Fruit fly (Drosophila melanogaster) whole organism, prepupa: ENCODE measurements around the gene Fer3.

Source experiments
- Blimp-1 ChIP-seq: fragments of 200-800 bp; sonication (Bioruptor generic); optimal IDR thresholded peaks from 3 replicates; lab custom pipeline; 2017; ENCODE audit warnings: missing biosample characterization, missing genetic modification characterization, mild to moderate bottlenecking, moderate library complexity, missing genetic modification reagents
- CG10669 ChIP-seq: fragments of 200-800 bp; sonication (Bioruptor generic); optimal IDR thresholded peaks from 3 replicates; lab custom pipeline; 2018; ENCODE audit warnings: missing biosample characterization, mild to moderate bottlenecking, missing genetic modification characterization, moderate library complexity
- CG11902 ChIP-seq: fragments of 200-800 bp; sonication (Bioruptor generic); optimal IDR thresholded peaks from 3 replicates; lab custom pipeline; 2016; ENCODE audit warnings: missing biosample characterization, missing genetic modification characterization
- CG15336 ChIP-seq: fragments of 200-800 bp; sonication (Bioruptor generic); IDR thresholded peaks from 2 replicates; pipeline ENCODE4 v1.3.6; 2022; ENCODE audit warnings: missing biosample characterization, missing genetic modification characterization
- CG1621 ChIP-seq: fragments of 200-800 bp; sonication (Bioruptor generic); optimal IDR thresholded peaks from 3 replicates; lab custom pipeline; 2018; ENCODE audit warnings: missing biosample characterization, mild to moderate bottlenecking, missing genetic modification characterization
- CG16779 ChIP-seq: fragments of 200-800 bp; sonication (Bioruptor generic); optimal IDR thresholded peaks from 3 replicates; lab custom pipeline; 2017; ENCODE audit warnings: missing biosample characterization, mild to moderate bottlenecking, missing genetic modification characterization
- CG3032 ChIP-seq: fragments of 200-800 bp; optimal IDR thresholded peaks from 2 replicates; lab custom pipeline; 2019; ENCODE audit warnings: missing biosample characterization, mild to moderate bottlenecking, missing genetic modification characterization, moderate library complexity
- CG31627 ChIP-seq: fragments of 200-800 bp; sonication (Bioruptor generic); optimal IDR thresholded peaks from 3 replicates; lab custom pipeline; 2016; ENCODE audit warnings: missing biosample characterization, missing genetic modification characterization
- CG3919 ChIP-seq: fragments of 200-800 bp; sonication (Bioruptor generic); optimal IDR thresholded peaks from 3 replicates; lab custom pipeline; 2016; ENCODE audit warnings: missing biosample characterization, missing genetic modification characterization
- CG4318 ChIP-seq: fragments of 200-800 bp; sonication (Bioruptor generic); optimal IDR thresholded peaks from 3 replicates; lab custom pipeline; 2017; ENCODE audit warnings: missing biosample characterization, mild to moderate bottlenecking, missing genetic modification characterization
- CG6163 ChIP-seq: fragments of 200-800 bp; sonication (Bioruptor generic); IDR thresholded peaks from 3 replicates; pipeline ENCODE4 v1.3.6; 2022; ENCODE audit warnings: missing biosample characterization, missing genetic modification characterization
- CG6276 ChIP-seq: fragments of 200-800 bp; sonication (Bioruptor generic); optimal IDR thresholded peaks from 2 replicates; lab custom pipeline; 2017; ENCODE audit warnings: missing biosample characterization, mild to moderate bottlenecking, missing genetic modification characterization
- CG6792 ChIP-seq: fragments of 200-800 bp; sonication (Bioruptor generic); optimal IDR thresholded peaks from 3 replicates; lab custom pipeline; 2016; ENCODE audit warnings: missing biosample characterization, missing genetic modification characterization
- CG6808 ChIP-seq: fragments of 200-800 bp; sonication (Bioruptor generic); optimal IDR thresholded peaks from 3 replicates; lab custom pipeline; 2017; ENCODE audit warnings: missing biosample characterization, missing genetic modification characterization, mild to moderate bottlenecking, moderate library complexity, missing genetic modification reagents
- CG6854 ChIP-seq: fragments of 200-800 bp; sonication (Bioruptor generic); optimal IDR thresholded peaks from 2 replicates; lab custom pipeline; 2017; ENCODE audit warnings: missing biosample characterization, mild to moderate bottlenecking, missing genetic modification characterization
- CG7368 ChIP-seq: fragments of 200-800 bp; sonication (Bioruptor generic); optimal IDR thresholded peaks from 3 replicates; lab custom pipeline; 2016; ENCODE audit warnings: missing biosample characterization, missing genetic modification characterization
- CG8632 ChIP-seq: fragments of 200-800 bp; sonication (Bioruptor generic); optimal IDR thresholded peaks from 3 replicates; lab custom pipeline; 2016; ENCODE audit warnings: missing biosample characterization, missing genetic modification characterization
- CG9139 ChIP-seq: fragments of 200-800 bp; sonication (Bioruptor generic); optimal IDR thresholded peaks from 3 replicates; lab custom pipeline; 2017; ENCODE audit warnings: missing biosample characterization, mild to moderate bottlenecking, missing genetic modification characterization
- Eip75B ChIP-seq: fragments of 200-800 bp; sonication (Bioruptor generic); optimal IDR thresholded peaks from 3 replicates; lab custom pipeline; 2016; ENCODE audit warnings: missing biosample characterization, missing genetic modification characterization
- Eip78C ChIP-seq: fragments of 200-800 bp; sonication (Bioruptor generic); peaks from one replicate; lab custom pipeline; 2016; ENCODE audit warnings: missing biosample characterization, missing genetic modification characterization
- Ets21C ChIP-seq: fragments of 200-800 bp; sonication (Bioruptor generic); optimal IDR thresholded peaks from 3 replicates; lab custom pipeline; 2016; ENCODE audit warnings: missing biosample characterization, missing genetic modification characterization
- Ets96B ChIP-seq: fragments of 200-800 bp; optimal IDR thresholded peaks from 2 replicates; lab custom pipeline; 2019; ENCODE audit warnings: missing biosample characterization, mild to moderate bottlenecking, missing genetic modification characterization, moderate library complexity
- Gug ChIP-seq: fragments of 200-800 bp; sonication (Bioruptor generic); IDR thresholded peaks from 2 replicates; pipeline ENCODE4 v1.3.6; 2022; ENCODE audit warnings: missing biosample characterization, missing genetic modification characterization
- Hr38 ChIP-seq: sonication (Bioruptor generic); optimal IDR thresholded peaks from 2 replicates; lab custom pipeline; 2016; ENCODE audit warnings: missing biosample characterization, missing genetic modification characterization
- Hr39 ChIP-seq: fragments of 200-800 bp; sonication (Bioruptor generic); optimal IDR thresholded peaks from 2 replicates; lab custom pipeline; 2016; ENCODE audit warnings: missing biosample characterization, missing genetic modification characterization
- Lpt ChIP-seq: fragments of 200-800 bp; sonication (Bioruptor generic); optimal IDR thresholded peaks from 3 replicates; lab custom pipeline; 2016; ENCODE audit warnings: missing biosample characterization, missing genetic modification characterization
- Met ChIP-seq: fragments of 200-800 bp; sonication (Bioruptor generic); optimal IDR thresholded peaks from 3 replicates; lab custom pipeline; 2016; ENCODE audit warnings: missing biosample characterization, missing genetic modification characterization
- OdsH ChIP-seq: fragments of 200-800 bp; sonication (Bioruptor generic); optimal IDR thresholded peaks from 3 replicates; lab custom pipeline; 2016; ENCODE audit warnings: missing biosample characterization, missing genetic modification characterization
- Smox ChIP-seq: fragments of 200-800 bp; sonication (Bioruptor generic); optimal IDR thresholded peaks from 3 replicates; lab custom pipeline; 2016; ENCODE audit warnings: missing biosample characterization, missing genetic modification characterization
- Sox102F ChIP-seq: fragments of 200-800 bp; sonication (Bioruptor generic); optimal IDR thresholded peaks from 2 replicates; lab custom pipeline; 2016; ENCODE audit warnings: missing biosample characterization, mild to moderate bottlenecking, missing genetic modification characterization
- Sox14 ChIP-seq: fragments of 200-800 bp; sonication (Bioruptor generic); optimal IDR thresholded peaks from 3 replicates; lab custom pipeline; 2016; ENCODE audit warnings: missing biosample characterization, missing genetic modification characterization
- Sox15 ChIP-seq: fragments of 200-800 bp; sonication (Bioruptor generic); optimal IDR thresholded peaks from 3 replicates; lab custom pipeline; 2016; ENCODE audit warnings: missing biosample characterization, missing genetic modification characterization
- achi ChIP-seq: fragments of 200-800 bp; sonication (Bioruptor generic); optimal IDR thresholded peaks from 3 replicates; lab custom pipeline; 2016; ENCODE audit warnings: missing biosample characterization, missing genetic modification characterization
- acj6 ChIP-seq: fragments of 200-800 bp; sonication (Bioruptor generic); optimal IDR thresholded peaks from 3 replicates; lab custom pipeline; 2016; ENCODE audit warnings: missing biosample characterization, missing genetic modification characterization
- cyc ChIP-seq: fragments of 200-800 bp; sonication (Bioruptor generic); optimal IDR thresholded peaks from 3 replicates; lab custom pipeline; 2016; ENCODE audit warnings: missing biosample characterization, missing genetic modification characterization
- dac ChIP-seq: fragments of 200-800 bp; sonication (Bioruptor generic); optimal IDR thresholded peaks from 2 replicates; lab custom pipeline; 2017; ENCODE audit warnings: missing biosample characterization, mild to moderate bottlenecking, missing genetic modification characterization
- eg ChIP-seq: fragments of 200-800 bp; sonication (Bioruptor generic); IDR thresholded peaks from 3 replicates; pipeline ENCODE4 v1.3.6; 2022; ENCODE audit warnings: missing biosample characterization, missing genetic modification characterization
- esn ChIP-seq: fragments of 200-800 bp; sonication (Bioruptor generic); optimal IDR thresholded peaks from 2 replicates; lab custom pipeline; 2016; ENCODE audit warnings: missing biosample characterization, mild to moderate bottlenecking, missing genetic modification characterization, moderate library complexity
- fd85E ChIP-seq: fragments of 200-800 bp; sonication (Bioruptor generic); optimal IDR thresholded peaks from 3 replicates; lab custom pipeline; 2016; ENCODE audit warnings: missing biosample characterization, missing genetic modification characterization
- fkh ChIP-seq: fragments of 200-800 bp; sonication (Bioruptor generic); optimal IDR thresholded peaks from 3 replicates; lab custom pipeline; 2017; ENCODE audit warnings: missing biosample characterization, mild to moderate bottlenecking, missing genetic modification characterization, moderate library complexity
- lz ChIP-seq: fragments of 200-800 bp; sonication (Bioruptor generic); optimal IDR thresholded peaks from 3 replicates; lab custom pipeline; 2016; ENCODE audit warnings: missing biosample characterization, missing genetic modification characterization
- net ChIP-seq: fragments of 200-800 bp; sonication (Bioruptor generic); optimal IDR thresholded peaks from 3 replicates; lab custom pipeline; 2016; ENCODE audit warnings: missing biosample characterization, missing genetic modification characterization
- pdm3 ChIP-seq: fragments of 200-800 bp; sonication (Bioruptor generic); optimal IDR thresholded peaks from 3 replicates; lab custom pipeline; 2016; ENCODE audit warnings: missing biosample characterization, missing genetic modification characterization
- salr ChIP-seq, 2 experiments: fragments of 200-800 bp; sonication (Bioruptor generic); optimal IDR thresholded peaks; 3 replicates each; lab custom pipeline; 2016 to 2018; ENCODE audit warnings: missing biosample characterization in 2 of 2, missing genetic modification characterization in 2 of 2, mild to moderate bottlenecking in 1 of 2
- ss ChIP-seq, 2 experiments: fragments of 200-800 bp; sonication (Bioruptor generic); optimal IDR thresholded peaks; 2 replicates in 1 of 2; 3 replicates in 1 of 2; lab custom pipeline; 2017 to 2018; ENCODE audit warnings: mild to moderate bottlenecking in 2 of 2, missing biosample characterization in 2 of 2, missing genetic modification characterization in 2 of 2, moderate library complexity in 1 of 2
- svp ChIP-seq: fragments of 200-800 bp; sonication (Bioruptor generic); peaks from one replicate; lab custom pipeline; 2016; ENCODE audit warnings: missing biosample characterization, missing genetic modification characterization
- topi ChIP-seq: fragments of 200-800 bp; sonication (Bioruptor generic); optimal IDR thresholded peaks from 3 replicates; lab custom pipeline; 2016; ENCODE audit warnings: missing biosample characterization, missing genetic modification characterization

Fer3 gene

DNA sequence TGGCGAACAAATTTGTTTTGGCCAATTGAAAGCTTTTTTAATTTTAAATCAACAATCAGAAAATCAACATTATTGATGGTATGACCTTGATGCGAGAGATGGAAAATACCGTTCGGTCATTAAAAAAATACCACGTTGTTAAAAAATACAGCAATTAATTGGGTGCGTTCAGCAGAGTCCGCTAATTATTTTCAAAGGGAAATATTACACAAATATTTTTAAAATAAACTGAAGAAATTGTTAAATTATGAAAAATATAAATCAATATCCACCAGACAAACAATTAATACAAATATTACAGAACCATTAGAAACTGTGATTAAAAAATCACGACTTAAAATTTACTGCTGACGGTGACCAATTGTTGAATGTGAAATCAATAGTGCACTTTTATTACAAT lies 16.1 kb downstream of the Fer3 start, which contains the start of gene CG18476 (continued):
- TF ChIP-seq CG6854 (GFP tag; lab: Kevin White, UChicago) (peak; percentile 27), fd85E (GFP tag; lab: Kevin White, UChicago) (peak; percentile 6), Hr38 (no peak), OdsH (GFP tag; lab: Kevin White, UChicago) (peak; percentile 91), salr (GFP tag; optimal IDR thresholded peaks at IDR 0.05; lab: Kevin White, UChicago) (peak in 1 of 2 experiments; percentile 81), CG8632 (GFP tag; lab: Kevin White, UChicago) (peak; percentile 88), acj6 (GFP tag; lab: Kevin White, UChicago) (peak; percentile 89), esn (GFP tag; lab: Kevin White, UChicago) (peak; percentile 93), Ets96B (tag; lab: Kevin White, UChicago) (peak; percentile 95), eg (peak; percentile 98), net (GFP tag; lab: Kevin White, UChicago) (peak; percentile 91), CG15336 (GFP tag; lab: Robert Waterston, UW) (peak; percentile 92), CG1621 (tag; lab: Kevin White, UChicago) (peak; percentile 86), lz (GFP tag; lab: Kevin White, UChicago) (peak; percentile 91), cyc (GFP tag; lab: Kevin White, UChicago) (peak; percentile 91), Eip78C (GFP tag; lab: Kevin White, UChicago) (peak; percentile 99), CG3919 (GFP tag; lab: Kevin White, UChicago) (peak; percentile 91), Hr39 (GFP tag; lab: Kevin White, UChicago) (peak; percentile 88), CG3032 (tag; lab: Kevin White, UChicago) (peak; percentile 97), CG31627 (GFP tag; lab: Kevin White, UChicago) (peak; percentile 91)

DNA sequence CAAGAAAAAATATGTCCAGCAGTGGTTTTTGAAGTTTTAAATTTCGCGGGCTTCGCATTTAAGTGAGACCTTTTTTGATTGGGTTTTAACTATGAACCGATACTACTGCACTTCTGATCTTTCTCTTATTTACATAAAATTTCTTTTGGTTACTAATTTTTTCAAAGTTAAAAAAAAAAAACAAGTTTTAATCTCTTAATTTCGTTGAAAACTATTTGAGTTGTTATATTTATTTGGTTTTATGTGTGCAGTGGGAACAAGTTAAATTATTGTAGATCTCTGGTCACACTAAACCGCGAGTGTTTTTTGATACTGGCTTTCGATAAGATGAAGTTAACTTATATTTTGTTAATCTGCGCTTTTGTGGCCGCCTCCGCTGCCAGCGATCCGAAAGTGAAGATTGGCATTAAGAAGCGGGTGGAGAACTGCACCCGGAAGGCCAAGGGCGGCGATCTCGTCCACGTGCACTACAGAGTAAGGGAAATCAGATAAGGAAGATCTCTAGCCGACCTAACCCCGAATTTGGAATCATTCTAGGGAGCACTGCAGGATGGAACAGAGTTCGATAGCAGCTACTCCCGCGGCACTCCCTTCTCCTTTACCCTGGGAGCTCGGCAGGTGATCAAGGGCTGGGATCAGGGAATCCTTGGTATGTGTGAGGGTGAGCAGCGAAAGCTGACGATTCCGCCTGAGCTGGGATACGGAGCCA lies 20.0 kb downstream of the Fer3 start, which contains the start of gene CG14715:
Gene CG14715, plus strand, starts transcription at position 267 of the 709 bp plus-strand sequence.
- TF ChIP-seq CG15336 (GFP tag; lab: Robert Waterston, UW) (no peak), CG16779 (no peak), CG6163 (no peak), salr (GFP tag; optimal IDR thresholded peaks at IDR 0.05; lab: Kevin White, UChicago) (no peak), CG6854 (GFP tag; lab: Kevin White, UChicago) (no peak), CG6792 (peak; percentile 17), achi (GFP tag; lab: Kevin White, UChicago) (no peak), Sox15 (GFP tag; lab: Kevin White, UChicago) (peak; percentile 6), pdm3 (no peak), svp (GFP tag; lab: Kevin White, UChicago) (peak; percentile 94), OdsH (GFP tag; lab: Kevin White, UChicago) (no peak), Lpt (GFP tag; lab: Kevin White, UChicago) (no peak), CG6808 (GFP tag; lab: Kevin White, UChicago) (no peak), CG10669 (GFP tag; lab: Kevin White, UChicago) (no peak), Blimp-1 (no peak), Sox102F (GFP tag; lab: Kevin White, UChicago) (no peak), lz (GFP tag; lab: Kevin White, UChicago) (peak; percentile 47), Met (GFP tag; lab: Kevin White, UChicago) (no peak), CG6276 (no peak), Sox14 (GFP tag; lab: Kevin White, UChicago) (peak; percentile 64), dac (GFP tag; lab: Kevin White, UChicago) (no peak), Eip75B (GFP tag; lab: Kevin White, UChicago) (peak; percentile 27), CG31627 (GFP tag; lab: Kevin White, UChicago) (peak; percentile 65), CG4318 (no peak), CG8632 (GFP tag; lab: Kevin White, UChicago) (no peak), CG1621 (tag; lab: Kevin White, UChicago) (no peak), fkh (GFP tag; lab: Kevin White, UChicago) (peak; percentile 33), Ets21C (GFP tag; lab: Kevin White, UChicago) (peak; percentile 19), Hr38 (no peak), topi (peak; percentile 44), CG9139 (GFP tag; lab: Kevin White, UChicago) (no peak), Gug (GFP tag; lab: Robert Waterston, UW) (no peak), cyc (GFP tag; lab: Kevin White, UChicago) (peak; percentile 39), eg (no peak), ss (GFP tag; optimal IDR thresholded peaks at IDR 0.05; lab: Kevin White, UChicago) (no peak), net (GFP tag; lab: Kevin White, UChicago) (no peak), CG3032 (tag; lab: Kevin White, UChicago) (peak; percentile 22), CG7368 (GFP tag; lab: Kevin White, UChicago) (no peak), CG11902 (GFP tag; lab: Kevin White, UChicago) (no peak), Smox (GFP tag; lab: Kevin White, UChicago) (no peak)
